Fruit fly (Drosophila melanogaster) whole organism, pupa: ENCODE results near the gene CG2865.

Experiments used
- CG10348 ChIP-seq: fragments of 200-800 bp; sonication (Bioruptor generic); IDR thresholded peaks from 2 replicates; pipeline ENCODE4 v1.3.6; 2022; ENCODE audit warnings: missing biosample characterization, missing genetic modification characterization
- CG12605 ChIP-seq: fragments of 200-800 bp; sonication (Bioruptor generic); IDR thresholded peaks from 2 replicates; pipeline ENCODE4 v1.3.6; 2022; ENCODE audit warnings: missing biosample characterization, missing genetic modification characterization
- CG13204 ChIP-seq: fragments of 200-800 bp; sonication (Bioruptor generic); optimal IDR thresholded peaks from 2 replicates; lab custom pipeline; 2018; ENCODE audit warnings: missing biosample characterization, mild to moderate bottlenecking, missing genetic modification characterization, moderate library complexity
- CG14655 ChIP-seq: fragments of 200-800 bp; sonication (Bioruptor generic); optimal IDR thresholded peaks from 3 replicates; lab custom pipeline; 2017; ENCODE audit warnings: mild to moderate bottlenecking, missing biosample characterization, missing genetic modification reagents, missing genetic modification characterization
- CG15710 ChIP-seq: fragments of 200-800 bp; sonication (Bioruptor generic); optimal IDR thresholded peaks from 2 replicates; lab custom pipeline; 2018; ENCODE audit warnings: missing biosample characterization, mild to moderate bottlenecking, missing genetic modification characterization, moderate library complexity
- CG17806 ChIP-seq: fragments of 200-800 bp; sonication (Bioruptor generic); optimal IDR thresholded peaks from 2 replicates; lab custom pipeline; 2018; ENCODE audit warnings: missing biosample characterization, mild to moderate bottlenecking, missing genetic modification characterization, moderate library complexity
- CG32121 ChIP-seq: fragments of 200-800 bp; sonication (Bioruptor generic); IDR thresholded peaks from 2 replicates; pipeline ENCODE4 v1.3.6; 2022; ENCODE audit warnings: missing biosample characterization, missing genetic modification characterization
- CG34367 ChIP-seq: fragments of 200-800 bp; sonication (Bioruptor generic); optimal IDR thresholded peaks from 2 replicates; lab custom pipeline; 2018; ENCODE audit warnings: missing biosample characterization, mild to moderate bottlenecking, missing genetic modification characterization
- CG4496 ChIP-seq: fragments of 200-800 bp; sonication (Bioruptor generic); IDR thresholded peaks from 3 replicates; pipeline ENCODE4 v1.3.6; 2022; ENCODE audit warnings: missing biosample characterization, missing genetic modification characterization
- CG8159 ChIP-seq: fragments of 200-800 bp; sonication (Bioruptor generic); optimal IDR thresholded peaks from 3 replicates; lab custom pipeline; 2018; ENCODE audit warnings: missing biosample characterization, mild to moderate bottlenecking, missing genetic modification characterization, moderate library complexity
- CG8301 ChIP-seq: fragments of 200-800 bp; sonication (Bioruptor generic); optimal IDR thresholded peaks from 2 replicates; lab custom pipeline; 2018; ENCODE audit warnings: missing biosample characterization, mild to moderate bottlenecking, missing genetic modification characterization
- CG9948 ChIP-seq: fragments of 200-800 bp; sonication (Bioruptor generic); optimal IDR thresholded peaks from 2 replicates; lab custom pipeline; 2018; ENCODE audit warnings: missing biosample characterization, mild to moderate bottlenecking, missing genetic modification characterization, moderate library complexity
- D1 ChIP-seq: fragments of 200-800 bp; sonication (Bioruptor generic); optimal IDR thresholded peaks from 2 replicates; lab custom pipeline; 2018; ENCODE audit warnings: missing biosample characterization, mild to moderate bottlenecking, missing genetic modification characterization, moderate library complexity
- EcR ChIP-seq: fragments of 200-800 bp; sonication (Bioruptor generic); optimal IDR thresholded peaks from 3 replicates; lab custom pipeline; 2019; ENCODE audit warnings: missing biosample characterization, missing genetic modification characterization, mild to moderate bottlenecking, moderate library complexity, missing genetic modification reagents
- Ets98B ChIP-seq: fragments of 200-800 bp; sonication (Bioruptor generic); IDR thresholded peaks from 2 replicates; pipeline ENCODE4 v1.3.6; 2022; ENCODE audit warnings: missing biosample characterization, missing genetic modification characterization
- Pif1A ChIP-seq: fragments of 200-800 bp; sonication (Bioruptor generic); optimal IDR thresholded peaks from 3 replicates; lab custom pipeline; 2016; ENCODE audit warnings: missing biosample characterization, missing genetic modification characterization
- Pif1B ChIP-seq: fragments of 200-800 bp; sonication (Bioruptor generic); optimal IDR thresholded peaks from 3 replicates; lab custom pipeline; 2016; ENCODE audit warnings: missing biosample characterization, missing genetic modification characterization
- Snoo ChIP-seq: fragments of 200-800 bp; sonication (Bioruptor generic); optimal IDR thresholded peaks from 3 replicates; lab custom pipeline; 2017; ENCODE audit warnings: missing biosample characterization, mild to moderate bottlenecking, missing genetic modification characterization, inconsistent platforms
- fd96Ca ChIP-seq: fragments of 200-800 bp; sonication (Bioruptor generic); IDR thresholded peaks from 3 replicates; pipeline ENCODE4 v1.3.6; 2022; ENCODE audit warnings: missing biosample characterization, missing genetic modification characterization
- gl ChIP-seq: fragments of 200-800 bp; sonication (Bioruptor generic); optimal IDR thresholded peaks from 2 replicates; lab custom pipeline; 2018; ENCODE audit warnings: missing biosample characterization, mild to moderate bottlenecking, missing genetic modification characterization
- rn ChIP-seq: fragments of 200-800 bp; sonication (Bioruptor generic); IDR thresholded peaks from 2 replicates; pipeline ENCODE4 v1.3.6; 2022; ENCODE audit warnings: missing biosample characterization, missing genetic modification characterization

CG2865 gene

dm6 chrX:2304514-2305235 is 11.5 kb upstream of the CG2865 start:
- no peak for TF ChIP-seq fd96Ca
- TF ChIP-seq CG9948 (tag; lab: Kevin White, UChicago) = peak; percentile 0
- peak; percentile 41 for TF ChIP-seq CG8301 (tag; lab: Kevin White, UChicago)
- TF ChIP-seq CG14655 (GFP tag; lab: Kevin White, UChicago) = peak; percentile 53
- TF ChIP-seq, all 21 proteins: peak for 3

DNA sequence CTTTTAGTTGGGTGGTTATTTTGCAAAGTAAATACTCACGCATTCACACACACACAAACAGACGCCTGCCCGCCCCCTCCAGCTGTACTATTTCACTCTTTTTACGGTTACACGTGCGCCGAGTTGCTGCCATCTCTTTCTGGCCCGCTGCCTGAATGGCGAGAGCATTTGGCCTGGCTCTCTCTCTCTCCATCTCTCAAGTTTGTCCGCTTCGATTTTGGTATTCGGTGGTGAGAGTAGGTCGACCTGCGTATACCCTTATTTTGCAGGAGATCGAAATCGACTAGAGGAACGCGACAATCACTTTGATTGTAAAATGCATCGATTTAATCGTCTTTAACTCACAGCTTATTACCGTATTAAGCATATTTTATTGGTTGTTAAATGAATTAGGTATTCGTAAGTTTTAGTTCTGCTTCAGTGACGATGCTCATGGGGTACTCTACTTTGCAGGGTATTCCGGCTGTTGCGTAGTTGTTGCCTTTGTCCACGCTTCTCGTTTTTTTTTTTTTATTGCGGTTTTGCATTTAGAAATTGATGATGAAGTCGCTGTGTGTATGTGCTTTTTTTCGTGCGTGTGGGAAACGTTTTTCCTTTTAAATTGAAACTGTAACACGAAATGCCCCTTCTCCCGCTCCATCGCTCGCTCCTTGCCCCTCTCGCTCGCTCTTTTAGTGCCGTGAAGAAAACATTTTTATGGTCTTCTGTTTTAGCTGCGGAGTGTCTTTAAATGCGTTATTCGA is 10.7 kb upstream of the CG2865 start:
- TF ChIP-seq CG15710 (peak; percentile 76), CG8301 (tag; lab: Kevin White, UChicago) (peak; percentile 82), CG10348 (GFP tag; lab: Robert Waterston, UW) (no peak; the same call in 1 of the 2 replicates), CG14655 (GFP tag; lab: Kevin White, UChicago) (peak; percentile 80), D1 (peak; percentile 35), gl (tag; lab: Kevin White, UChicago) (peak; percentile 68), fd96Ca (peak; percentile 68; the same call in 2 of the 3 replicates), CG32121 (GFP tag; lab: Robert Waterston, UW) (peak; percentile 56; the same call in 1 of the 2 replicates), CG4496 (peak; percentile 65; the same call in 1 of the 3 replicates), CG13204 (GFP tag; lab: Kevin White, UChicago) (peak; percentile 53), CG9948 (tag; lab: Kevin White, UChicago) (peak; percentile 63), CG17806 (tag; lab: Kevin White, UChicago) (peak; percentile 76), CG34367 (tag; lab: Kevin White, UChicago) (peak; percentile 70), Pif1A (GFP tag; lab: Kevin White, UChicago) (peak; percentile 87), rn (GFP tag; lab: Robert Waterston, UW) (peak; percentile 43; the same call in 1 of the 2 replicates), CG12605 (GFP tag; lab: Robert Waterston, UW) (peak; percentile 56), CG8159 (peak; percentile 81), EcR (GFP tag; lab: Kevin White, UChicago) (peak; percentile 68), Pif1B (GFP tag; lab: Kevin White, UChicago) (peak; percentile 87), Snoo (tag; lab: Kevin White, UChicago) (peak; percentile 75), Ets98B (GFP tag; lab: Robert Waterston, UW) (peak; percentile 66)

dm6 chrX:2302875-2303274 is 9.7 kb upstream of the CG2865 start:
- TF ChIP-seq CG8159 = no peak

- TF ChIP-seq CG17806 (tag; lab: Kevin White, UChicago) (peak; percentile 60), CG13204 (GFP tag; lab: Kevin White, UChicago) (peak; percentile 28), CG32121 (GFP tag; lab: Robert Waterston, UW) (peak; percentile 80), CG14655 (GFP tag; lab: Kevin White, UChicago) (peak; percentile 79), CG8159 (peak; percentile 70), EcR (GFP tag; lab: Kevin White, UChicago) (no peak), D1 (no peak), Snoo (tag; lab: Kevin White, UChicago) (peak; percentile 63), Ets98B (GFP tag; lab: Robert Waterston, UW) (peak; percentile 73), CG9948 (tag; lab: Kevin White, UChicago) (peak; percentile 60), CG4496 (peak; percentile 82), CG12605 (GFP tag; lab: Robert Waterston, UW) (peak; percentile 46), CG15710 (peak; percentile 64), fd96Ca (peak; percentile 85), rn (GFP tag; lab: Robert Waterston, UW) (peak; percentile 59), CG34367 (tag; lab: Kevin White, UChicago) (peak; percentile 45), CG10348 (GFP tag; lab: Robert Waterston, UW) (peak; percentile 60; the same call in 1 of the 2 replicates), Pif1A (GFP tag; lab: Kevin White, UChicago) (peak; percentile 78), gl (tag; lab: Kevin White, UChicago) (peak; percentile 19), Pif1B (GFP tag; lab: Kevin White, UChicago) (peak; percentile 59), CG8301 (tag; lab: Kevin White, UChicago) (peak; percentile 70)
Observed at dm6 chrX:2301613-2302522, 8.7 kb upstream of the CG2865 start.

- TF ChIP-seq CG34367 (tag; lab: Kevin White, UChicago) (peak; percentile 38), gl (tag; lab: Kevin White, UChicago) (peak; percentile 28), Ets98B (GFP tag; lab: Robert Waterston, UW) (no peak; the same call in 1 of the 2 replicates), CG14655 (GFP tag; lab: Kevin White, UChicago) (peak; percentile 45), CG15710 (peak; percentile 62), fd96Ca (peak; percentile 70), CG8159 (peak; percentile 78), CG10348 (GFP tag; lab: Robert Waterston, UW) (no peak), CG17806 (tag; lab: Kevin White, UChicago) (peak; percentile 53), Pif1A (GFP tag; lab: Kevin White, UChicago) (peak; percentile 40), Pif1B (GFP tag; lab: Kevin White, UChicago) (no peak), Snoo (tag; lab: Kevin White, UChicago) (peak; percentile 72), CG32121 (GFP tag; lab: Robert Waterston, UW) (peak; percentile 61; the same call in 1 of the 2 replicates), CG9948 (tag; lab: Kevin White, UChicago) (peak; percentile 72), rn (GFP tag; lab: Robert Waterston, UW) (0 out of 2 replicates have a peak, but pooled peaks have one; percentile 4), CG4496 (peak; percentile 47; the same call in 2 of the 3 replicates), CG12605 (GFP tag; lab: Robert Waterston, UW) (peak; percentile 38; the same call in 1 of the 2 replicates), CG8301 (tag; lab: Kevin White, UChicago) (peak; percentile 59), CG13204 (GFP tag; lab: Kevin White, UChicago) (peak; percentile 39), D1 (no peak), EcR (GFP tag; lab: Kevin White, UChicago) (no peak)
Observed at dm6 chrX:2301069-2301508, 7.9 kb upstream of the CG2865 start.
